Fruit fly (Drosophila melanogaster) whole organism, embryonic: Measurements from ENCODE around the gene CecB.

ENCODE experiments used
- B-H1 ChIP-seq: fragments of 200-800 bp; sonication (Bioruptor generic); IDR thresholded peaks from 3 replicates; pipeline ENCODE4 v1.3.6; 2022; ENCODE audit warnings: missing biosample characterization, missing genetic modification characterization
- CG13424 ChIP-seq: fragments of 200-800 bp; sonication (Bioruptor generic); optimal IDR thresholded peaks from 2 replicates; lab custom pipeline; 2019; ENCODE audit warnings: missing biosample characterization, mild to moderate bottlenecking, missing genetic modification characterization, moderate library complexity
- CG16779 ChIP-seq: fragments of 200-800 bp; sonication (Bioruptor generic); IDR thresholded peaks from 2 replicates; pipeline ENCODE4 v1.3.6; 2022; ENCODE audit warnings: missing biosample characterization, missing genetic modification characterization
- Hsf ChIP-seq: fragments of 200-800 bp; sonication (Bioruptor generic); optimal IDR thresholded peaks from 3 replicates; lab custom pipeline; 2016; ENCODE audit warnings: missing biosample characterization, missing genetic modification characterization
- h ChIP-seq: fragments of >200 bp; optimal IDR thresholded peaks from 2 replicates; lab custom pipeline; 2017
- nom ChIP-seq: fragments of 200-800 bp; sonication (Bioruptor generic); optimal IDR thresholded peaks from 2 replicates; lab custom pipeline; 2017; ENCODE audit warnings: missing biosample characterization, missing genetic modification characterization, mild to moderate bottlenecking, moderate library complexity, missing genetic modification reagents

- TF ChIP-seq CG13424 (tag; lab: Kevin White, UChicago) (no peak), nom (GFP tag; lab: Kevin White, UChicago) (peak; percentile 72), B-H1 (GFP tag; lab: Robert Waterston, UW) (no peak), Hsf (GFP tag; lab: Kevin White, UChicago) (no peak), h (lab: Kevin White, UChicago) (no peak), CG16779 (GFP tag; lab: Robert Waterston, UW) (no peak)
These were observed 44.8 kb upstream of the CecB start for dm6 chr3R:30258298-30258990.
